Worm (Caenorhabditis elegans) whole organism, mixed stage, embryonic: ENCODE results near the gene Y116F11A.3.

ENCODE experiments used
- bed-3 ChIP-seq: fragments of 200-800 bp; sonication (Bioruptor generic); optimal IDR thresholded peaks from 3 replicates; lab custom pipeline; 2018; ENCODE audit warnings: mild to moderate bottlenecking, missing genetic modification characterization, moderate library complexity, missing compliant biosample characterization
- blmp-1 ChIP-seq: fragments of 150-350 bp; optimal IDR thresholded peaks from 2 replicates; lab custom pipeline; 2014; ENCODE audit warnings: missing biosample characterization, missing genetic modification characterization
- ceh-39 ChIP-seq: fragments of 150-350 bp; optimal IDR thresholded peaks from 2 replicates; lab custom pipeline; 2014; ENCODE audit warnings: missing biosample characterization, missing genetic modification characterization
- ceh-43 ChIP-seq: fragments of 200-800 bp; sonication (Bioruptor generic); optimal IDR thresholded peaks from 2 replicates; lab custom pipeline; 2018; ENCODE audit warnings: mild to moderate bottlenecking, missing genetic modification characterization, moderate library complexity, missing compliant biosample characterization
- ceh-83 ChIP-seq: fragments of 200-800 bp; sonication (Bioruptor generic); optimal IDR thresholded peaks from 2 replicates; lab custom pipeline; 2018; ENCODE audit warnings: mild to moderate bottlenecking, missing genetic modification characterization, missing compliant biosample characterization
- ces-1 ChIP-seq: fragments of 150-350 bp; optimal IDR thresholded peaks from 2 replicates; lab custom pipeline; 2014; ENCODE audit warnings: missing biosample characterization, missing genetic modification reagents, missing genetic modification characterization
- cnd-1 ChIP-seq: fragments of 200-800 bp; sonication (Bioruptor generic); optimal IDR thresholded peaks from 2 replicates; lab custom pipeline; 2018; ENCODE audit warnings: mild to moderate bottlenecking, missing genetic modification characterization, missing compliant biosample characterization
- drap-1 ChIP-seq: fragments of 200-800 bp; sonication (Bioruptor generic); optimal IDR thresholded peaks from 3 replicates; lab custom pipeline; 2018; ENCODE audit warnings: mild to moderate bottlenecking, missing genetic modification characterization, missing compliant biosample characterization
- elt-1 ChIP-seq: sonication (generic microtip); optimal IDR thresholded peaks from 2 replicates; lab custom pipeline; 2017; ENCODE audit warnings: missing genetic modification characterization, mild to moderate bottlenecking, missing compliant biosample characterization, antibody characterized with exemption, moderate library complexity, borderline replicate concordance; ENCODE audit not compliant: insufficient read depth
- elt-3 ChIP-seq: fragments of 150-350 bp; optimal IDR thresholded peaks from 2 replicates; lab custom pipeline; 2014; ENCODE audit warnings: missing biosample characterization, missing genetic modification characterization
- ham-2 ChIP-seq: fragments of 200-800 bp; sonication (Bioruptor generic); optimal IDR thresholded peaks from 2 replicates; lab custom pipeline; 2018; ENCODE audit warnings: mild to moderate bottlenecking, missing genetic modification characterization, missing compliant biosample characterization
- hlh-1 ChIP-seq: fragments of 150-350 bp; optimal IDR thresholded peaks from 2 replicates; lab custom pipeline; 2014; ENCODE audit warnings: missing biosample characterization, missing genetic modification reagents, missing genetic modification characterization
- lin-13 ChIP-seq: fragments of 150-350 bp; optimal IDR thresholded peaks from 2 replicates; lab custom pipeline; 2014; ENCODE audit warnings: missing biosample characterization, missing genetic modification characterization
- lin-32 ChIP-seq: fragments of 200-800 bp; sonication (Bioruptor generic); optimal IDR thresholded peaks from 2 replicates; lab custom pipeline; 2018; ENCODE audit warnings: mild to moderate bottlenecking, missing genetic modification characterization, missing compliant biosample characterization
- lsy-2 ChIP-seq: fragments of 150-350 bp; optimal IDR thresholded peaks from 2 replicates; lab custom pipeline; 2014; ENCODE audit warnings: missing biosample characterization, missing genetic modification characterization
- mls-2 ChIP-seq: sonication (generic microtip); optimal IDR thresholded peaks from 2 replicates; lab custom pipeline; 2016; ENCODE audit warnings: mild to moderate bottlenecking, missing genetic modification characterization, moderate library complexity, missing compliant biosample characterization
- nhr-12 ChIP-seq: fragments of 150-350 bp; optimal IDR thresholded peaks from 2 replicates; lab custom pipeline; 2014; ENCODE audit warnings: missing biosample characterization, missing genetic modification characterization
- nhr-2 ChIP-seq: fragments of 150-350 bp; optimal IDR thresholded peaks from 2 replicates; lab custom pipeline; 2014; ENCODE audit warnings: missing biosample characterization, missing genetic modification characterization
- nhr-237 ChIP-seq: fragments of 150-350 bp; optimal IDR thresholded peaks from 2 replicates; lab custom pipeline; 2014; ENCODE audit warnings: missing biosample characterization, missing genetic modification characterization
- nhr-28 ChIP-seq: fragments of 150-350 bp; optimal IDR thresholded peaks from 2 replicates; lab custom pipeline; 2014; ENCODE audit warnings: missing biosample characterization, missing genetic modification characterization
- nhr-76 ChIP-seq: sonication (generic microtip); optimal IDR thresholded peaks from 2 replicates; lab custom pipeline; 2017; ENCODE audit warnings: missing biosample characterization, missing genetic modification characterization
- pha-4 ChIP-seq: fragments of 150-350 bp; optimal IDR thresholded peaks from 2 replicates; lab custom pipeline; 2018; ENCODE audit warnings: missing biosample characterization, missing genetic modification reagents, missing genetic modification characterization
- snpc-4 ChIP-seq: fragments of 150-350 bp; optimal IDR thresholded peaks from 2 replicates; lab custom pipeline; 2014; ENCODE audit warnings: missing biosample characterization, missing genetic modification characterization
- sptf-1 ChIP-seq: sonication (generic microtip); optimal IDR thresholded peaks from 2 replicates; lab custom pipeline; 2017; ENCODE audit warnings: mild to moderate bottlenecking, missing genetic modification characterization, moderate library complexity, missing compliant biosample characterization
- tbx-8 ChIP-seq: fragments of 200-800 bp; sonication (Bioruptor generic); optimal IDR thresholded peaks from 2 replicates; lab custom pipeline; 2018; ENCODE audit warnings: mild to moderate bottlenecking, missing genetic modification characterization, moderate library complexity, missing compliant biosample characterization
- unc-120 ChIP-seq: sonication (generic microtip); optimal IDR thresholded peaks from 2 replicates; lab custom pipeline; 2017; ENCODE audit warnings: missing genetic modification characterization, missing compliant biosample characterization; ENCODE audit not compliant: poor library complexity, severe bottlenecking
- unc-39 ChIP-seq: fragments of 150-350 bp; optimal IDR thresholded peaks from 2 replicates; lab custom pipeline; 2014; ENCODE audit warnings: missing biosample characterization, missing genetic modification characterization
- unc-62 ChIP-seq: fragments of 150-350 bp; optimal IDR thresholded peaks from 2 replicates; lab custom pipeline; 2014; ENCODE audit warnings: missing biosample characterization, missing genetic modification reagents, missing genetic modification characterization
- ztf-11 ChIP-seq: fragments of 150-350 bp; optimal IDR thresholded peaks from 2 replicates; lab custom pipeline; 2014; ENCODE audit warnings: missing biosample characterization, missing genetic modification characterization

Gene Y116F11A.3

DNA sequence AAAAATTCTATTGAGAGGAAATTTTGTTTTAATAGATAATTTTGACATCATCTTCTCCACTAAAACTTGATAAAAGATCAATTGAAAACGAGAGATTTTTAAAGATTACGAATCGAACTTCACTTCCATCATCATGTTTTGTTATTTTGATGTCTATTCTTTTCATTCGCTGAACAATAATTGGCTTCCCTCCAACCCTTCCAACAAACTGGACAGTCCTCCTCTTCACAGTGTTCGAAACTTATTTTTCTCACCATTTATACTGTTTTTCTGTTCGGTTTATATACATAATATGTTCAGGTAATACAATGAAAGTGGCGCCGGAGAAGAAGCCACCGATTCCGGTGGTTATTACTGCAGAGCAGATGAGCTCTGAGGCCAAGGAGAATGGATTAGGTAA is 31.9 kb downstream of the Y116F11A.3 start, which contains the start of gene M162.5:
TSS of gene M162.5 (plus strand) at position 301 of the 400 bp plus-strand sequence.
- TF ChIP-seq ham-2 (GFP tag; lab: Kevin White, UChicago), result no peak
- no peak for TF ChIP-seq nhr-2 (tag; lab: Kevin White, UChicago)
- no peak for TF ChIP-seq unc-62 (GFP tag; lab: Kevin White, UChicago)
- TF ChIP-seq unc-120 (tag; lab: Kevin White, UChicago), result no peak
- no peak for TF ChIP-seq lsy-2 (tag; lab: Kevin White, UChicago)
- TF ChIP-seq nhr-76, result no peak
- TF ChIP-seq ceh-83 (GFP tag; lab: Kevin White, UChicago), result no peak
- TF ChIP-seq lin-13 (tag; lab: Kevin White, UChicago), result no peak
- no peak for TF ChIP-seq snpc-4 (tag; lab: Kevin White, UChicago)
- TF ChIP-seq mls-2 (tag; lab: Kevin White, UChicago), result no peak
- TF ChIP-seq unc-39 (tag; lab: Kevin White, UChicago), result no peak
- TF ChIP-seq, all 35 proteins: peak for 0

DNA sequence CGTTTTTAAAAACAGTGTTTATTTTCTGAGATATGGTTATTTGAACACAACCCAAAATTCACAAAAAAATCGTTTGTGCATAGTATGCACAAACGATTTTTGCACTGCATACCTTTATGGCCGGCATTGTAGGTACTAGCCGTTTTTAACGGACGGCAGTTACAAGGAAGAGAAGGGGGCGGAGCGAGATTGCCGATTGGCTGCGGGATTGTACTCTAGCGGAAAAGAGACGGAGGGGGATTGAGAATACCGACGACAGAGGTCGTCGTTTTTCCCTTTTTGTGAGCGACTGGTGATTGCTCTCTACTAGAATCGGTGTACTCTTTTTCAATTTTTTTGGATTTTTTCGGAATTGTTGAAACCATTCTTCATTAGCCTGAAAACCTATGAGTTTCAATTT is 38.9 kb downstream of the Y116F11A.3 start:
- no peak for TF ChIP-seq ceh-43 (GFP tag; lab: Kevin White, UChicago)
- TF ChIP-seq tbx-8, result no peak
- TF ChIP-seq lin-13 (tag; lab: Kevin White, UChicago), result no peak
- no peak for TF ChIP-seq unc-120 (tag; lab: Kevin White, UChicago)
- TF ChIP-seq snpc-4 (tag; lab: Kevin White, UChicago), result no peak
- no peak for TF ChIP-seq ceh-39 (tag; lab: Kevin White, UChicago)
- TF ChIP-seq nhr-28 (tag; lab: Kevin White, UChicago), result no peak
- no peak for TF ChIP-seq nhr-2 (tag; lab: Kevin White, UChicago)
- TF ChIP-seq blmp-1 (tag; lab: Kevin White, UChicago), result no peak
- TF ChIP-seq unc-39 (tag; lab: Kevin White, UChicago), result no peak
- TF ChIP-seq ceh-83 (GFP tag; lab: Kevin White, UChicago), result no peak
- no peak for TF ChIP-seq ztf-11 (tag; lab: Kevin White, UChicago)
- TF ChIP-seq drap-1 (GFP tag; lab: Kevin White, UChicago), result no peak

DNA sequence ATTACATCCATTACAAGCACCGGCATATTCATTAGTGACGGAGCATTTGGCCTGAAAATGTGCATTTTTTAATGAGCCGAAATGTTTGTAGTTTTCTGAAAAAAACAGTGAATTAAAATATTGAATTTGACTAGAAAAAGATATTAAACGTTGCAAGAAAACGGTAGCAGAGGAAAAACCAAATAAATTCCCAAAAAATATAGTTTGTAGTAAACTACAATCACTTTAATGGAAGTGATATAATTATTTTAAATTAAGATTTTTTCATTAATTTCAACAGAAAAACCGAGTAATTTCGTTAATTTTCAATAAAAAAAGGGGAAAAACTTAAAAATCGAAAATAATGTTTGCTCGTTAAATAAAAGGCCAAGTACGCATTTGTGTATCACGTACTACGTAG is 42.8 kb downstream of the Y116F11A.3 start, which contains the start of gene M162.15:
TSS of gene M162.15 (minus strand) at position 101 of the 400 bp plus-strand sequence.
- no peak for TF ChIP-seq ceh-39 (tag; lab: Kevin White, UChicago)
- TF ChIP-seq cnd-1, result no peak
- no peak for TF ChIP-seq unc-62 (GFP tag; lab: Kevin White, UChicago)
- TF ChIP-seq elt-1 (tag; lab: Kevin White, UChicago), result no peak
- no peak for TF ChIP-seq ceh-43 (GFP tag; lab: Kevin White, UChicago)
- TF ChIP-seq ceh-83 (GFP tag; lab: Kevin White, UChicago), result no peak
- TF ChIP-seq nhr-12 (tag; lab: Kevin White, UChicago), result no peak
- no peak for TF ChIP-seq lin-32 (GFP tag; lab: Kevin White, UChicago)
- TF ChIP-seq pha-4 (tag; lab: Kevin White, UChicago), result no peak
- no peak for TF ChIP-seq hlh-1 (tag; lab: Kevin White, UChicago)
- TF ChIP-seq lin-13 (tag; lab: Kevin White, UChicago), result no peak
- no peak for TF ChIP-seq tbx-8
- no peak for TF ChIP-seq unc-39 (tag; lab: Kevin White, UChicago)
- TF ChIP-seq snpc-4 (tag; lab: Kevin White, UChicago), result no peak
- no peak for TF ChIP-seq mls-2 (tag; lab: Kevin White, UChicago)
- no peak for TF ChIP-seq sptf-1 (tag; lab: Kevin White, UChicago)
- no peak for TF ChIP-seq lsy-2 (tag; lab: Kevin White, UChicago)
- TF ChIP-seq ces-1 (GFP tag; lab: Kevin White, UChicago), result no peak
- TF ChIP-seq unc-120 (tag; lab: Kevin White, UChicago), result no peak

DNA sequence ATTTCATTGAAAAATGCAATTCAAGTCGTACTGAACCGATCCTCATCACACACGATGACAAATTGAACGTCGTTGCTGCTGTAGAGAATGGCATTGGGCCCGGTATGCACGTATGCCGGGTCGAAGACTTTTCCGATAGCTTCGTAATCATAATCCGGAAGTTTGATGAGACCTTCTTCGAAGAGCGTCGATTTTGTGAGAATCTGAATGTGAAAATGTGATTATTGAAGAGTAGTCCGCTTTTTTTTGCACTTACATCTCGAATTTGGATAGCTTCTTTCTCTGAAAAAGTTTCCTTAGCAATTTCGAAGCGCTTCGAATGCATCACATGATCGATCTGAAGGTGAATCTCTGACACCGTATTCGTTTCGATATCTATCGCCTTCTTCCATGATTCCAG is 48.4 kb downstream of the Y116F11A.3 start, which contains the start of gene fbxa-118:
TSS of gene fbxa-118 (minus strand) at position 101 of the 400 bp plus-strand sequence.
- no peak for TF ChIP-seq lin-13 (tag; lab: Kevin White, UChicago)
- no peak for TF ChIP-seq nhr-237 (tag; lab: Kevin White, UChicago)
- TF ChIP-seq tbx-8, result no peak
- no peak for TF ChIP-seq nhr-2 (tag; lab: Kevin White, UChicago)
- TF ChIP-seq nhr-28 (tag; lab: Kevin White, UChicago), result no peak
- no peak for TF ChIP-seq bed-3
- no peak for TF ChIP-seq mls-2 (tag; lab: Kevin White, UChicago)
- TF ChIP-seq drap-1 (GFP tag; lab: Kevin White, UChicago), result no peak
- no peak for TF ChIP-seq ztf-11 (tag; lab: Kevin White, UChicago)
- no peak for TF ChIP-seq nhr-12 (tag; lab: Kevin White, UChicago)
- TF ChIP-seq elt-3 (tag; lab: Kevin White, UChicago), result no peak
- no peak for TF ChIP-seq lsy-2 (tag; lab: Kevin White, UChicago)
- TF ChIP-seq hlh-1 (tag; lab: Kevin White, UChicago), result no peak
- TF ChIP-seq ces-1 (GFP tag; lab: Kevin White, UChicago), result no peak
